Fruit fly (Drosophila melanogaster) whole organism, embryonic: ENCODE data around the gene SLC5A11.

Experiments used
- Abd-B ChIP-seq: fragments of 200-800 bp; sonication (Bioruptor generic); optimal IDR thresholded peaks from 2 replicates; lab custom pipeline; 2018; ENCODE audit warnings: missing biosample characterization, mild to moderate bottlenecking, missing genetic modification characterization, moderate library complexity
- Aef1 ChIP-seq: fragments of 200-800 bp; sonication (Bioruptor generic); IDR thresholded peaks from 3 replicates; pipeline ENCODE4 v1.3.6; 2022; ENCODE audit warnings: missing biosample characterization, missing genetic modification characterization
- Bdp1 ChIP-seq: fragments of 200-800 bp; sonication (Bioruptor generic); optimal IDR thresholded peaks from 3 replicates; lab custom pipeline; 2016; ENCODE audit warnings: missing biosample characterization, missing genetic modification characterization
- Bteb2 ChIP-seq: fragments of 200-800 bp; sonication (Bioruptor generic); optimal IDR thresholded peaks from 2 replicates; lab custom pipeline; 2016; ENCODE audit warnings: missing biosample characterization, missing genetic modification characterization
- CG11723 ChIP-seq: fragments of 200-800 bp; sonication (Bioruptor generic); optimal IDR thresholded peaks from 2 replicates; lab custom pipeline; 2017; ENCODE audit warnings: missing biosample characterization, mild to moderate bottlenecking, missing genetic modification characterization
- CG12299 ChIP-seq: fragments of 200-800 bp; sonication (Bioruptor generic); optimal IDR thresholded peaks from 2 replicates; lab custom pipeline; 2018; ENCODE audit warnings: missing biosample characterization, mild to moderate bottlenecking, missing genetic modification characterization
- CG14860 ChIP-seq: fragments of 200-800 bp; sonication (Bioruptor generic); IDR thresholded peaks from 3 replicates; pipeline ENCODE4 v1.3.6; 2022; ENCODE audit warnings: missing biosample characterization, missing genetic modification characterization; ENCODE audit not compliant: partially characterized antibody
- CG1529 ChIP-seq: fragments of 200-800 bp; sonication (Bioruptor generic); optimal IDR thresholded peaks from 3 replicates; lab custom pipeline; 2018; ENCODE audit warnings: missing biosample characterization, missing genetic modification characterization
- CG16779 ChIP-seq: fragments of 200-800 bp; sonication (Bioruptor generic); IDR thresholded peaks from 2 replicates; pipeline ENCODE4 v1.3.6; 2022; ENCODE audit warnings: missing biosample characterization, missing genetic modification characterization
- CG17186 ChIP-seq: fragments of 200-800 bp; sonication (Bioruptor generic); optimal IDR thresholded peaks from 3 replicates; lab custom pipeline; 2017; ENCODE audit warnings: missing biosample characterization, missing genetic modification reagents, missing genetic modification characterization
- CG17385 ChIP-seq: fragments of 200-800 bp; sonication (Bioruptor generic); optimal IDR thresholded peaks from 3 replicates; lab custom pipeline; 2018; ENCODE audit warnings: missing biosample characterization, mild to moderate bottlenecking, missing genetic modification characterization
- CG17612 ChIP-seq: fragments of 200-800 bp; sonication (Bioruptor generic); IDR thresholded peaks from 2 replicates; pipeline ENCODE4 v1.3.6; 2022; ENCODE audit warnings: missing biosample characterization, missing genetic modification characterization
- CG18011 ChIP-seq: fragments of 200-800 bp; sonication (Bioruptor generic); optimal IDR thresholded peaks from 2 replicates; lab custom pipeline; 2017; ENCODE audit warnings: missing biosample characterization, missing genetic modification characterization, mild to moderate bottlenecking, moderate library complexity, missing genotype
- CG30403 ChIP-seq: fragments of 200-800 bp; sonication (Bioruptor generic); optimal IDR thresholded peaks from 3 replicates; lab custom pipeline; 2016; ENCODE audit warnings: missing biosample characterization, missing genetic modification characterization
- CG3163 ChIP-seq: fragments of 200-800 bp; sonication (Bioruptor generic); optimal IDR thresholded peaks from 3 replicates; lab custom pipeline; 2016; ENCODE audit warnings: missing biosample characterization, missing genetic modification characterization
- CG34224 ChIP-seq: fragments of 200-800 bp; sonication (Bioruptor generic); IDR thresholded peaks from 3 replicates; pipeline ENCODE4 v1.3.6; 2022; ENCODE audit warnings: missing biosample characterization, missing genetic modification characterization; ENCODE audit not compliant: partially characterized antibody
- CG3995 ChIP-seq: fragments of 200-800 bp; sonication (Bioruptor generic); optimal IDR thresholded peaks from 3 replicates; lab custom pipeline; 2016; ENCODE audit warnings: missing biosample characterization, missing genetic modification characterization
- CG7271 ChIP-seq: fragments of 200-800 bp; sonication (Bioruptor generic); optimal IDR thresholded peaks from 2 replicates; lab custom pipeline; 2018; ENCODE audit warnings: missing biosample characterization, mild to moderate bottlenecking, missing genetic modification characterization, moderate library complexity
- CG7357 ChIP-seq: fragments of 200-800 bp; sonication (Bioruptor generic); IDR thresholded peaks from 3 replicates; pipeline ENCODE4 v1.3.6; 2022; ENCODE audit warnings: missing biosample characterization, missing genetic modification characterization
- CG7745 ChIP-seq: fragments of 200-800 bp; sonication (Bioruptor generic); optimal IDR thresholded peaks from 2 replicates; lab custom pipeline; 2018; ENCODE audit warnings: missing biosample characterization, mild to moderate bottlenecking, missing genetic modification characterization, moderate library complexity
- CTCF ChIP-seq: fragments of 200-800 bp; sonication (Bioruptor generic); optimal IDR thresholded peaks from 2 replicates; lab custom pipeline; 2017; ENCODE audit warnings: missing biosample characterization, mild to moderate bottlenecking, missing genetic modification characterization, moderate library complexity
- Dip2 ChIP-seq: fragments of 200-800 bp; sonication (Bioruptor generic); IDR thresholded peaks from 2 replicates; pipeline ENCODE4 v1.3.6; 2022; ENCODE audit warnings: missing biosample characterization, missing genetic modification characterization
- Dref ChIP-seq: fragments of 200-800 bp; sonication (Bioruptor generic); IDR thresholded peaks from 2 replicates; pipeline ENCODE4 v1.3.6; 2022; ENCODE audit warnings: missing biosample characterization, missing genetic modification characterization
- E2f2 ChIP-seq: fragments of 200-800 bp; sonication (Bioruptor generic); IDR thresholded peaks from 2 replicates; pipeline ENCODE4 v1.3.6; 2022; ENCODE audit warnings: missing biosample characterization, missing genetic modification characterization
- Elba2 ChIP-seq: fragments of 200-800 bp; sonication (Bioruptor generic); optimal IDR thresholded peaks from 3 replicates; lab custom pipeline; 2016; ENCODE audit warnings: missing biosample characterization, missing genetic modification characterization
- H15 ChIP-seq: fragments of 200-800 bp; sonication (Bioruptor generic); IDR thresholded peaks from 3 replicates; pipeline ENCODE4 v1.3.6; 2022; ENCODE audit warnings: missing biosample characterization, missing genetic modification characterization
- NC2β ChIP-seq: fragments of 200-800 bp; sonication (Bioruptor generic); optimal IDR thresholded peaks from 2 replicates; lab custom pipeline; 2016; ENCODE audit warnings: missing biosample characterization, missing genetic modification characterization
- NFAT ChIP-seq: fragments of 200-800 bp; sonication (Bioruptor generic); IDR thresholded peaks from 2 replicates; pipeline ENCODE4 v1.3.6; 2022; ENCODE audit warnings: missing biosample characterization, missing genetic modification characterization
- Nf-YC ChIP-seq: fragments of 200-800 bp; optimal IDR thresholded peaks from 3 replicates; lab custom pipeline; 2019; ENCODE audit warnings: missing biosample characterization, mild to moderate bottlenecking, missing genetic modification characterization, moderate library complexity
- Tbp ChIP-seq: fragments of >200 bp; optimal IDR thresholded peaks from 2 replicates; lab custom pipeline; 2018; ENCODE audit warnings: missing biosample characterization, missing genetic modification characterization
- al ChIP-seq: fragments of 200-800 bp; sonication (Bioruptor generic); IDR thresholded peaks from 2 replicates; pipeline ENCODE4 v1.3.6; 2022; ENCODE audit warnings: missing biosample characterization, missing genetic modification characterization
- ash1 ChIP-seq: fragments of 200-800 bp; sonication (Bioruptor generic); optimal IDR thresholded peaks from 2 replicates; lab custom pipeline; 2018; ENCODE audit warnings: missing biosample characterization, mild to moderate bottlenecking, missing genetic modification characterization
- bowl ChIP-seq: fragments of 200-800 bp; sonication (Bioruptor generic); IDR thresholded peaks from 2 replicates; pipeline ENCODE4 v1.3.6; 2022; ENCODE audit warnings: missing biosample characterization, missing genetic modification characterization
- ci ChIP-seq: fragments of 200-800 bp; sonication (Bioruptor generic); IDR thresholded peaks from 3 replicates; pipeline ENCODE4 v1.3.6; 2022; ENCODE audit warnings: missing biosample characterization, missing genetic modification characterization
- crol ChIP-seq: fragments of 200-800 bp; sonication (Bioruptor generic); IDR thresholded peaks from 2 replicates; pipeline ENCODE4 v1.3.6; 2022; ENCODE audit warnings: missing biosample characterization, missing genetic modification characterization
- ken ChIP-seq: fragments of 200-800 bp; sonication (Bioruptor generic); IDR thresholded peaks from 3 replicates; pipeline ENCODE4 v1.3.6; 2022; ENCODE audit warnings: missing biosample characterization, missing genetic modification characterization
- lov ChIP-seq, 2 experiments: fragments of 200-800 bp in 1 of 2; fragments of >200 bp in 1 of 2; sonication (Bioruptor generic) in 1 of 2; IDR thresholded peaks in 1 of 2; optimal IDR thresholded peaks in 1 of 2; 2 replicates in 1 of 2; 3 replicates in 1 of 2; pipeline versions ENCODE4 v1.3.6 to Lab custom; 2017 to 2022; ENCODE audit warnings: missing biosample characterization in 1 of 2, missing genetic modification characterization in 1 of 2
- odd ChIP-seq: fragments of 200-800 bp; sonication (Bioruptor generic); optimal IDR thresholded peaks from 2 replicates; lab custom pipeline; 2017; ENCODE audit warnings: missing biosample characterization, mild to moderate bottlenecking, missing genetic modification characterization
- pros ChIP-seq: fragments of 200-800 bp; sonication (Bioruptor generic); optimal IDR thresholded peaks from 3 replicates; lab custom pipeline; 2019; ENCODE audit warnings: missing biosample characterization, mild to moderate bottlenecking, missing genetic modification characterization, moderate library complexity
- schlank ChIP-seq: fragments of 200-800 bp; sonication (Bioruptor generic); optimal IDR thresholded peaks from 2 replicates; lab custom pipeline; 2018; ENCODE audit warnings: missing biosample characterization, mild to moderate bottlenecking, missing genetic modification characterization
- scrt ChIP-seq: fragments of 200-800 bp; sonication (Bioruptor generic); optimal IDR thresholded peaks from 2 replicates; lab custom pipeline; 2018; ENCODE audit warnings: missing biosample characterization, mild to moderate bottlenecking, missing genetic modification characterization, moderate library complexity
- sim ChIP-seq: fragments of 200-800 bp; sonication (Bioruptor generic); IDR thresholded peaks from 2 replicates; pipeline ENCODE4 v1.3.6; 2022; ENCODE audit warnings: missing biosample characterization, missing genetic modification characterization
- unpg ChIP-seq: fragments of 200-800 bp; sonication (Bioruptor generic); optimal IDR thresholded peaks from 3 replicates; lab custom pipeline; 2018; ENCODE audit warnings: missing biosample characterization, mild to moderate bottlenecking, missing genetic modification characterization, moderate library complexity
- zen2 ChIP-seq: fragments of 200-800 bp; sonication (Bioruptor generic); IDR thresholded peaks from 3 replicates; pipeline ENCODE4 v1.3.6; 2022; ENCODE audit warnings: missing biosample characterization, missing genetic modification characterization; ENCODE audit not compliant: partially characterized antibody

The SLC5A11 gene

dm6 chr2L:8196757-8197530 lies 8.0 kb downstream of the SLC5A11 start, which contains the start of the genes CG8475 and CG8460 (continued):
- TF ChIP-seq odd (GFP tag; lab: Kevin White, UChicago) (no peak), Aef1 (GFP tag; lab: Robert Waterston, UW) (no peak), Dref (GFP tag; lab: Robert Waterston, UW) (peak; percentile 73), CG34224 (peak; percentile 57; the same call in 2 of the 3 replicates), E2f2 (peak; percentile 94), scrt (GFP tag; lab: Kevin White, UChicago) (no peak), ash1 (GFP tag; lab: Kevin White, UChicago) (no peak), al (no peak), Nf-YC (tag; lab: Kevin White, UChicago) (no peak)
- TF ChIP-seq, all 482 proteins: peak for 36

- TF ChIP-seq ci (GFP tag; lab: Robert Waterston, UW) (no peak), ken (GFP tag; lab: Robert Waterston, UW) (peak; percentile 31; the same call in 1 of the 3 replicates), CG14860 (GFP tag; lab: Robert Waterston, UW) (0 out of 3 replicates have a peak, but pooled peaks have one; percentile 35)
Measured at dm6 chr2L:8195722-8196323, 9.1 kb downstream of the SLC5A11 start.

- TF ChIP-seq CG12299 (no peak), schlank (tag; lab: Kevin White, UChicago) (no peak), unpg (GFP tag; lab: Kevin White, UChicago) (no peak), CG7271 (tag; lab: Kevin White, UChicago) (no peak), CG11723 (no peak), CG1529 (GFP tag; lab: Kevin White, UChicago) (no peak), CG30403 (GFP tag; lab: Kevin White, UChicago) (no peak), pros (GFP tag; lab: Kevin White, UChicago) (no peak), crol (GFP tag; lab: Robert Waterston, UW) (no peak), Elba2 (no peak), sim (GFP tag; lab: Robert Waterston, UW) (no peak), CG17186 (no peak), CG3163 (GFP tag; lab: Kevin White, UChicago) (no peak), CG17612 (GFP tag; lab: Robert Waterston, UW) (no peak), Dip2 (GFP tag; lab: Robert Waterston, UW) (no peak)
- TF ChIP-seq, all 482 proteins: peak for 0
Measured at dm6 chr2L:8190681-8191080, 14.3 kb downstream of the SLC5A11 start, which contains the start of gene CG34134. Gene CG34134, minus strand, starts transcription at chr2L:8190781.

- no peak for TF ChIP-seq H15
- TF ChIP-seq zen2 (GFP tag; lab: Robert Waterston, UW): no peak
- TF ChIP-seq Abd-B: no peak
- TF ChIP-seq Bdp1 (GFP tag; lab: Kevin White, UChicago): no peak
- TF ChIP-seq Nf-YC (tag; lab: Kevin White, UChicago): no peak
- TF ChIP-seq al: no peak
- peak; percentile 80 for TF ChIP-seq CTCF
- no peak for TF ChIP-seq Tbp (GFP tag; lab: Kevin White, UChicago)
- no peak for TF ChIP-seq NC2β (GFP tag; lab: Kevin White, UChicago)
- TF ChIP-seq CG18011 (GFP tag; lab: Kevin White, UChicago): no peak
- no peak for TF ChIP-seq CG7745 (tag; lab: Kevin White, UChicago)
- TF ChIP-seq NFAT (GFP tag; lab: Robert Waterston, UW): no peak
- no peak for TF ChIP-seq Bteb2 (GFP tag; lab: Kevin White, UChicago)
- TF ChIP-seq CG17385 (GFP tag; lab: Kevin White, UChicago): no peak
- no peak for TF ChIP-seq CG3995 (GFP tag; lab: Kevin White, UChicago)
- TF ChIP-seq lov (optimal IDR thresholded peaks at IDR 0.05; lab: Kevin White, UChicago): no peak
- no peak for TF ChIP-seq lov (GFP tag; IDR thresholded peaks at IDR 0.05; lab: Robert Waterston, UW)
- TF ChIP-seq bowl (GFP tag; lab: Robert Waterston, UW): 0 out of 2 replicates have a peak, but pooled peaks have one; percentile 18
- TF ChIP-seq CG16779: peak; percentile 20; the same call in 1 of the 2 replicates
- no peak for TF ChIP-seq CG30403 (GFP tag; lab: Kevin White, UChicago)
- TF ChIP-seq CG17612 (GFP tag; lab: Robert Waterston, UW): no peak
- TF ChIP-seq CG7357 (GFP tag; lab: Robert Waterston, UW): no peak
Measured at dm6 chr2L:8185008-8185407, 19.9 kb downstream of the SLC5A11 start.
